Worm (Caenorhabditis elegans): ENCODE results near the gene ssp-10.

The ssp-10 gene

ce11 chrIV:9861921-9862320 lies 11.1 kb upstream of the ssp-10 start, which contains the start of gene K07F5.14:
Gene K07F5.14, plus strand, starts transcription at chrIV:9862221.
- TF ChIP-seq ccch-3 (GFP tag; optimal IDR thresholded peaks at IDR 0.05) (no peak), K11D2.4 (GFP tag; IDR thresholded peaks at IDR 0.05) (no peak), lsl-1 (GFP tag; optimal IDR thresholded peaks at IDR 0.05) (peak; percentile 3), madf-3 (GFP tag; IDR thresholded peaks at IDR 0.05) (peak; percentile 59; the same call in 1 of the 2 replicates), dpff-1 (tag; optimal IDR thresholded peaks at IDR 0.05) (no peak), B0019.2 (GFP tag; conservative IDR thresholded peaks at IDR 0.05) (no peak), madf-6 (GFP tag; IDR thresholded peaks at IDR 0.05) (peak; percentile 35; the same call in 1 of the 2 replicates)

ce11 chrIV:9858970-9859369 lies 8.1 kb upstream of the ssp-10 start:
- TF ChIP-seq efl-1 (GFP tag; optimal IDR thresholded peaks at IDR 0.05) (peak; percentile 52), ztf-28 (GFP tag; IDR thresholded peaks at IDR 0.05) (no peak), madf-6 (GFP tag; IDR thresholded peaks at IDR 0.05) (peak; percentile 77), attf-6 (GFP tag; IDR thresholded peaks at IDR 0.05) (no peak), xnd-1 (tag; optimal IDR thresholded peaks at IDR 0.05) (peak; percentile 15), lin-54 (GFP tag; optimal IDR thresholded peaks at IDR 0.05) (no peak), ztf-18 (tag; optimal IDR thresholded peaks at IDR 0.05) (no peak)

ce11 chrIV:9857952-9858488 lies 7.2 kb upstream of the ssp-10 start, which contains the start of gene npp-1:
Gene npp-1, plus strand, starts transcription at chrIV:9858488.
- no peak for TF ChIP-seq B0261.1 (tag; optimal IDR thresholded peaks at IDR 0.05)
- TF ChIP-seq nhr-179 (tag; optimal IDR thresholded peaks at IDR 0.05) = no peak
- TF ChIP-seq bed-2 (GFP tag; IDR thresholded peaks at IDR 0.05) = no peak
- TF ChIP-seq nhr-80 (tag; optimal IDR thresholded peaks at IDR 0.05) = peak; percentile 20
- no peak for TF ChIP-seq akir-1 (GFP tag; optimal IDR thresholded peaks at IDR 0.05)
- TF ChIP-seq attf-5 (GFP tag; optimal IDR thresholded peaks at IDR 0.05) = peak; percentile 63
- no peak for TF ChIP-seq snpc-4 (GFP tag; optimal IDR thresholded peaks at IDR 0.05)
- peak in 1 of 4 experiments; percentile 7 for TF ChIP-seq snpc-4 (tag; optimal IDR thresholded peaks at IDR 0.05)
- no peak for TF ChIP-seq aptf-2 (GFP tag; conservative IDR thresholded peaks at IDR 0.05)
- peak; percentile 83 for TF ChIP-seq ceh-100 (GFP tag; IDR thresholded peaks at IDR 0.05)
- peak; percentile 9 for TF ChIP-seq ceh-27 (GFP tag; optimal IDR thresholded peaks at IDR 0.05)
- no peak for TF ChIP-seq hsf-1 (GFP tag; IDR thresholded peaks at IDR 0.05)
- peak; percentile 18 for TF ChIP-seq F23B12.7 (tag; optimal IDR thresholded peaks at IDR 0.05; ENCODE audit: insufficient read depth)
- TF ChIP-seq D2030.7 (GFP tag; IDR thresholded peaks at IDR 0.05) = peak; percentile 22; the same call in 1 of the 2 replicates
- no peak for TF ChIP-seq lir-1 (GFP tag; conservative IDR thresholded peaks at IDR 0.05)
- TF ChIP-seq mcd-1 (GFP tag; IDR thresholded peaks at IDR 0.05) = peak; percentile 69

- no peak for TF ChIP-seq aptf-3 (GFP tag; IDR thresholded peaks at IDR 0.05)
- TF ChIP-seq Y56A3A.18 (GFP tag; IDR thresholded peaks at IDR 0.05) = no peak
- no peak for TF ChIP-seq hsf-1 (GFP tag; IDR thresholded peaks at IDR 0.05)
- TF ChIP-seq B0019.2 (GFP tag; conservative IDR thresholded peaks at IDR 0.05) = no peak
- TF ChIP-seq F10E7.11 (tag; optimal IDR thresholded peaks at IDR 0.05) = no peak
- no peak for TF ChIP-seq ekl-4 (GFP tag; IDR thresholded peaks at IDR 0.05)
- TF ChIP-seq C06A6.2 (GFP tag; conservative IDR thresholded peaks at IDR 0.05) = no peak
- no peak for TF ChIP-seq athp-1 (tag; optimal IDR thresholded peaks at IDR 0.05)
- TF ChIP-seq let-607 (tag; optimal IDR thresholded peaks at IDR 0.05) = no peak
- no peak for TF ChIP-seq hlh-26 (GFP tag; conservative IDR thresholded peaks at IDR 0.05)
- TF ChIP-seq K12H6.12 (tag; optimal IDR thresholded peaks at IDR 0.05) = no peak
- TF ChIP-seq dox-1 (GFP tag; IDR thresholded peaks at IDR 0.05) = no peak
- TF ChIP-seq nfya-2 (GFP tag; IDR thresholded peaks at IDR 0.05) = no peak
Observed at ce11 chrIV:9855712-9856111, 4.9 kb upstream of the ssp-10 start, which contains the start of gene K07F5.12. Gene K07F5.12, plus strand, starts transcription at chrIV:9856012.
